Worm (Caenorhabditis elegans) whole organism, young adult: ENCODE results near the gene gpd-2.

Experiments used
- ama-1 ChIP-seq, 3 experiments: fragments of 150-350 bp in 1 of 3; sonication (generic microtip) in 2 of 3; optimal IDR thresholded peaks; 2 replicates each; lab custom pipeline; 2014 to 2018; ENCODE audit warnings: missing biosample characterization in 2 of 3, missing genetic modification characterization in 2 of 3, missing genetic modification reagents in 2 of 3
- bed-2 ChIP-seq: fragments of 200-800 bp; sonication (Bioruptor generic); IDR thresholded peaks from 2 replicates; pipeline ENCODE4 v1.3.6; 2022; ENCODE audit warnings: missing genetic modification reagents, missing genetic modification characterization, missing compliant biosample characterization
- cebp-2 ChIP-seq: fragments of 200-800 bp; sonication (Bioruptor generic); IDR thresholded peaks from 2 replicates; pipeline ENCODE4 v1.3.6; 2022; ENCODE audit warnings: missing genetic modification characterization, missing compliant biosample characterization
- egrh-3 ChIP-seq: fragments of 200-800 bp; sonication (Bioruptor generic); IDR thresholded peaks from 2 replicates; pipeline ENCODE4 v1.3.6; 2022; ENCODE audit warnings: missing genetic modification reagents, missing genetic modification characterization, missing compliant biosample characterization
- lin-35 ChIP-seq, 3 experiments: fragments of 150-350 bp in 2 of 3; sonication (generic microtip) in 1 of 3; optimal IDR thresholded peaks; 2 replicates each; lab custom pipeline; 2014 to 2018; ENCODE audit warnings: missing biosample characterization in 3 of 3, missing genetic modification characterization in 3 of 3, missing genetic modification reagents in 3 of 3
- lin-40 ChIP-seq: sonication (generic microtip); optimal IDR thresholded peaks from 2 replicates; lab custom pipeline; 2016; ENCODE audit warnings: missing genetic modification characterization, mild to moderate bottlenecking, missing compliant biosample characterization, missing genotype, missing genetic modification reagents
- lsy-27 ChIP-seq: sonication (generic microtip); optimal IDR thresholded peaks from 2 replicates; lab custom pipeline; 2017; ENCODE audit warnings: missing genetic modification characterization, mild to moderate bottlenecking, missing compliant biosample characterization, antibody characterized with exemption, missing genotype, borderline replicate concordance; ENCODE audit not compliant: insufficient read depth
- mcd-1 ChIP-seq: fragments of 200-800 bp; sonication (Bioruptor generic); IDR thresholded peaks from 2 replicates; pipeline ENCODE4 v1.3.6; 2022; ENCODE audit warnings: missing genetic modification reagents, missing genetic modification characterization, missing compliant biosample characterization
- nhr-179 ChIP-seq: sonication (generic microtip); optimal IDR thresholded peaks from 2 replicates; lab custom pipeline; 2016; ENCODE audit warnings: mild to moderate bottlenecking, missing genetic modification characterization, missing compliant biosample characterization
- pha-4 ChIP-seq: fragments of 150-350 bp; sonication (generic microtip); optimal IDR thresholded peaks from 2 replicates; lab custom pipeline; 2014; ENCODE audit warnings: missing biosample characterization, missing genetic modification reagents, missing genetic modification characterization
- sea-2 ChIP-seq: fragments of 200-800 bp; sonication (Bioruptor generic); IDR thresholded peaks from 2 replicates; pipeline ENCODE4 v1.3.6; 2022; ENCODE audit warnings: missing genetic modification characterization, missing compliant biosample characterization
- snpc-4 ChIP-seq, 5 experiments: fragments of 150-350 bp in 1 of 5; sonication (generic microtip) in 4 of 5; optimal IDR thresholded peaks; 2 replicates each; lab custom pipeline; 2014 to 2018; ENCODE audit warnings: missing genetic modification characterization in 5 of 5, missing biosample characterization in 3 of 5, antibody characterized with exemption in 2 of 5, mild to moderate bottlenecking in 2 of 5, missing compliant biosample characterization in 2 of 5, missing genotype in 2 of 5, moderate library complexity in 2 of 5, missing genetic modification reagents in 1 of 5
- zim-3 ChIP-seq: sonication (generic microtip); optimal IDR thresholded peaks from 2 replicates; lab custom pipeline; 2017; ENCODE audit warnings: mild to moderate bottlenecking, missing genetic modification characterization, moderate library complexity, missing compliant biosample characterization

ce11 chrX:3087245-3087644 lies 27.2 kb downstream of the gpd-2 start, which contains the start of gene F52E4.5:
- no peak for TF ChIP-seq bed-2 (GFP tag; lab: Robert Waterston, UW)
- TF ChIP-seq ama-1 (optimal IDR thresholded peaks at IDR 0.05; lab: Kevin White, UChicago): no peak
- TF ChIP-seq ama-1 (GFP tag; optimal IDR thresholded peaks at IDR 0.05; lab: Kevin White, UChicago): no peak
- no peak for TF ChIP-seq nhr-179 (tag; lab: Kevin White, UChicago)
- TF ChIP-seq mcd-1: no peak
- no peak for TF ChIP-seq egrh-3 (GFP tag; lab: Robert Waterston, UW)
- no peak for TF ChIP-seq lsy-27 (tag; lab: Kevin White, UChicago)
- TF ChIP-seq sea-2 (GFP tag; lab: Robert Waterston, UW): no peak
- no peak for TF ChIP-seq snpc-4 (GFP tag; optimal IDR thresholded peaks at IDR 0.05; lab: Kevin White, UChicago)
- TF ChIP-seq snpc-4 (tag; optimal IDR thresholded peaks at IDR 0.05; lab: Kevin White, UChicago): no peak
- TF ChIP-seq zim-3 (tag; lab: Kevin White, UChicago): no peak
- TF ChIP-seq cebp-2: no peak
- no peak for TF ChIP-seq lin-35 (GFP tag; optimal IDR thresholded peaks at IDR 0.05; lab: Kevin White, UChicago)
- no peak for TF ChIP-seq pha-4
- TF ChIP-seq lin-40: no peak
